Worm (Caenorhabditis elegans) whole organism, L3 larva: Measurements from ENCODE around the gene ZK930.2.

Experiments used
- elt-3 ChIP-seq, 3 experiments: fragments of 150-350 bp in 1 of 3; sonication (generic microtip) in 2 of 3; optimal IDR thresholded peaks; 2 replicates in 2 of 3; 4 replicates in 1 of 3; lab custom pipeline; 2014 to 2017; ENCODE audit warnings: missing biosample characterization in 3 of 3, missing genetic modification characterization in 3 of 3
- fkh-10 ChIP-seq: sonication (generic microtip); optimal IDR thresholded peaks from 2 replicates; lab custom pipeline; 2017; ENCODE audit warnings: missing biosample characterization, missing genetic modification reagents, missing genetic modification characterization
- fos-1 ChIP-seq: fragments of 150-350 bp; optimal IDR thresholded peaks from 2 replicates; lab custom pipeline; 2014; ENCODE audit warnings: missing biosample characterization, missing genetic modification characterization
- mdl-1 ChIP-seq: fragments of 150-350 bp; optimal IDR thresholded peaks from 2 replicates; lab custom pipeline; 2014; ENCODE audit warnings: missing biosample characterization, missing genetic modification characterization
- nhr-25 ChIP-seq: sonication (generic microtip); optimal IDR thresholded peaks from 2 replicates; lab custom pipeline; 2017; ENCODE audit warnings: missing biosample characterization, missing genetic modification characterization
- sea-2 ChIP-seq: fragments of 150-350 bp; sonication (generic microtip); optimal IDR thresholded peaks from 4 replicates; lab custom pipeline; 2014; ENCODE audit warnings: missing biosample characterization, missing genetic modification reagents, missing genetic modification characterization
- zag-1 ChIP-seq: fragments of 150-350 bp; optimal IDR thresholded peaks from 2 replicates; lab custom pipeline; 2014; ENCODE audit warnings: missing biosample characterization, missing genetic modification characterization

ce11 chrII:11874674-11875198 is 18.5 kb downstream of the ZK930.2 start, which contains the start of the genes npp-3 and top-2:
- TF ChIP-seq nhr-25 (tag; lab: Kevin White, UChicago), result peak; percentile 97
- TF ChIP-seq mdl-1 (tag; lab: Kevin White, UChicago), result no peak
- TF ChIP-seq fkh-10 (GFP tag; lab: Kevin White, UChicago), result peak; percentile 91
- TF ChIP-seq fos-1 (tag; lab: Kevin White, UChicago), result no peak
- TF ChIP-seq zag-1 (tag; lab: Kevin White, UChicago), result no peak
- no peak for TF ChIP-seq sea-2
- TF ChIP-seq elt-3 (tag; optimal IDR thresholded peaks at IDR 0.05; lab: Kevin White, UChicago), result no peak
